Worm (Caenorhabditis elegans): Measurements from ENCODE around the gene str-46.

The str-46 gene

DNA sequence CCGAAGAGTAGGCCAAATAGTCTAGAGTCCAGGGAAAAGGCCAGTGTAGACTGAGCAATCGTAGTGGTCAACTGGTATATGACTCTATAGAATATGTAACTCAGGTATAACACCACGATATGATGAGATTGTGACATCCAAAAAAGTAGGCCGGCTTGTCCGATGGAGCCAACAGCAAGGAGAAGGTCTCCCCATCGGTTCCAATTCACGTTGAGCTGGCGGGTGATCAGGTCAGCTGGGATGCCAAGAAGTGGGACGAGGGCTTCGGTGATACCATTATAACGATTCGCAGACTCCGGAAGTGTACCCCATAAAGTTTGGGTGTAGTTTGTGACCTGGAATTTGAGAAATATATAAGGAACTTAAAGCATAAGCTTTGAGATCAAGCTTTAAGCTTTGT is 26.8 kb downstream of the str-46 start:
- TF ChIP-seq nhr-102 (tag; optimal IDR thresholded peaks at IDR 0.05) (peak; percentile 17), ceh-32 (tag; optimal IDR thresholded peaks at IDR 0.05; ENCODE audit: poor library complexity) (no peak), F44E2.7 (GFP tag; IDR thresholded peaks at IDR 0.05) (0 out of 2 replicates have a peak, but pooled peaks have one; percentile 18), unc-62 (GFP tag; optimal IDR thresholded peaks at IDR 0.05 in 1 of 2) (peak in 1 of 2 experiments; percentile 88), unc-62 (tag; optimal IDR thresholded peaks at IDR 0.05) (no peak)

DNA sequence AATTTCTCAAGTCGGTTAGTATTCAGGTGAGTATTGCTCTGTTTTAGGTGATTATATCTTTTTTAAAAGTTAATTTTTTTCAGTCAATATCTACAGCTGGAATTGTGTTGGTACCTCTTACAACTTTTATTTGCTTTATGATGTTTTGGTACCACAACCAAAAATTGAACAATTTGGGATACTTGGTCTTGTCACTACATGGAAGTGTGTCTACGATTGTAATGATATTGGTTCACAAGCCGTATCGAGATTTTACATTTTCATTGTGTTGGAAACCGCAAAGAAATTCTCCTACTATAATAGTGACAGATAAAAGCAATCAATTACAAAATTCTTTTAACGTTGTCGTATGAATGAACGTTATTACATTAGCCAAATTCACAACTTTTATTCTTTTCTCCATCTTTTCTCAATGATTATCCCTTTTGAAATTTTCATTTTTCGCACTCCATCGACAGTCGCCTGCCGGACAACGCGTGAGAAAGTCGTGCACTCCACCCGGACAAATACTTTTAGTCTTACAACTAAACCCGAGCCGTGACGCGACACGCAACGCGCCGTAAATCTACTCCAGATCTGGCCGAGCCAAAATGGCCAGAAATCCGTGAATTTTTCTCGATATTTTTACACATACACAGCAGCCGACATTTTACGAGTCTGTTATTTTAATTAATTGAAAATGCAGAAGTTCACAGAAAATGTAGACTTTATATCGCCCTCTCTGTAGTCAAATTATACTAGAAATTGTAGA is 27.8 kb downstream of the str-46 start:
- no peak for TF ChIP-seq lin-13 (GFP tag; optimal IDR thresholded peaks at IDR 0.05)
- no peak for TF ChIP-seq unc-39 (tag; optimal IDR thresholded peaks at IDR 0.05)
- TF ChIP-seq T26A8.4 (GFP tag; IDR thresholded peaks at IDR 0.05): peak; percentile 31; the same call in 1 of the 2 replicates
- TF ChIP-seq Y105C5A.15 (GFP tag; IDR thresholded peaks at IDR 0.05): no peak
- TF ChIP-seq R02D3.7 (tag; optimal IDR thresholded peaks at IDR 0.05): no peak
- TF ChIP-seq ceh-62 (tag; optimal IDR thresholded peaks at IDR 0.05): no peak
- no peak for TF ChIP-seq egl-27 (tag; optimal IDR thresholded peaks at IDR 0.05)
- TF ChIP-seq hlh-11 (tag; optimal IDR thresholded peaks at IDR 0.05): peak; percentile 30
- no peak for TF ChIP-seq ZK546.5 (tag; optimal IDR thresholded peaks at IDR 0.05)
- TF ChIP-seq aha-1 (tag): peak; percentile 95
- no peak; the same call in 1 of the 2 replicates for TF ChIP-seq zfp-3 (GFP tag; conservative IDR thresholded peaks at IDR 0.05)
- TF ChIP-seq ctbp-1 (GFP tag; IDR thresholded peaks at IDR 0.05): 0 out of 2 replicates have a peak, but pooled peaks have one; percentile 31
- no peak for TF ChIP-seq madf-9 (GFP tag; conservative IDR thresholded peaks at IDR 0.05)
- TF ChIP-seq dmd-8 (GFP tag; IDR thresholded peaks at IDR 0.05): peak; percentile 52; the same call in 1 of the 2 replicates
- TF ChIP-seq unc-130 (GFP tag; optimal IDR thresholded peaks at IDR 0.05): no peak
- TF ChIP-seq ceh-82 (tag; optimal IDR thresholded peaks at IDR 0.05): no peak
- TF ChIP-seq nhr-237 (tag; optimal IDR thresholded peaks at IDR 0.05): no peak
- TF ChIP-seq hmg-1.1 (GFP tag; IDR thresholded peaks at IDR 0.05): no peak
- TF ChIP-seq lin-38 (GFP tag; IDR thresholded peaks at IDR 0.05): peak; percentile 53
- peak; percentile 31 for TF ChIP-seq dmd-6 (GFP tag; IDR thresholded peaks at IDR 0.05)
- TF ChIP-seq lir-3 (tag; optimal IDR thresholded peaks at IDR 0.05): no peak
- TF ChIP-seq lin-39 (tag; optimal IDR thresholded peaks at IDR 0.05): no peak
- no peak for TF ChIP-seq mdl-1 (tag; optimal IDR thresholded peaks at IDR 0.05)
- TF ChIP-seq F26F4.8 (GFP tag; conservative IDR thresholded peaks at IDR 0.05): no peak
- TF ChIP-seq attf-4 (tag; optimal IDR thresholded peaks at IDR 0.05): no peak
- no peak for TF ChIP-seq nhr-48 (tag; optimal IDR thresholded peaks at IDR 0.05)
- no peak for TF ChIP-seq lsy-2 (tag; optimal IDR thresholded peaks at IDR 0.05)
- TF ChIP-seq fos-1 (tag; optimal IDR thresholded peaks at IDR 0.05): no peak
- TF ChIP-seq daf-12 (tag; optimal IDR thresholded peaks at IDR 0.05): no peak
- peak; percentile 42; the same call in 1 of the 2 replicates for TF ChIP-seq tra-1 (GFP tag; IDR thresholded peaks at IDR 0.05)
- peak; percentile 17 for TF ChIP-seq nhr-102 (tag; optimal IDR thresholded peaks at IDR 0.05)
- TF ChIP-seq vab-7 (GFP tag; IDR thresholded peaks at IDR 0.05): no peak
- TF ChIP-seq lim-7 (GFP tag; IDR thresholded peaks at IDR 0.05): no peak
- no peak for TF ChIP-seq Y48G9A.11 (GFP tag; IDR thresholded peaks at IDR 0.05)

DNA sequence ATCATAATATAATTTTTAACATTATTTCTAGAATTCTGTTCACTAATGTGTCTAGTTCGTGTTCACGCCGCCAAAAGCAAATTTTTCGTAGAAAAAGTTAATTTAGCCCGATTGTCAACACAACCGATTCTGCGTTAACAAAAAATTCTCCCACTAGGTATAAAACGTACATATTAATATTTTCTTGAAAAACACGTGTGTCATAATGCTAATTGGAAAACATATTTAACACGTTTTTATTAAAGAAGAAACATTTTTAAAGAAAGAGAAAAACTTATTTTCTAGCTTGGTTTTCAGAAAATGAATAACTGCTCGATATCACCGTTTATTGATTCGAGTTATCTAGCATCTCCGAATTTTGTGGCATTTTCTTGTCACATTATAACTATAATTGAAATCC is 29.6 kb downstream of the str-46 start, which contains the start of gene srh-243:
Gene srh-243, plus strand, starts transcription at position 301 of the 400 bp plus-strand sequence.
- TF ChIP-seq daf-19 (GFP tag; conservative IDR thresholded peaks at IDR 0.05) (no peak), D1046.2 (GFP tag; IDR thresholded peaks at IDR 0.05) (no peak), tag-97 (GFP tag; IDR thresholded peaks at IDR 0.05) (no peak), ama-1 (optimal IDR thresholded peaks at IDR 0.05) (no peak), zag-1 (tag; optimal IDR thresholded peaks at IDR 0.05) (no peak), ZK546.5 (tag; optimal IDR thresholded peaks at IDR 0.05) (no peak), unc-39 (tag; optimal IDR thresholded peaks at IDR 0.05) (no peak), F26F4.8 (GFP tag; conservative IDR thresholded peaks at IDR 0.05) (no peak), madf-5 (GFP tag; IDR thresholded peaks at IDR 0.05) (no peak), dpl-1 (GFP tag; optimal IDR thresholded peaks at IDR 0.05) (no peak), attf-4 (tag; optimal IDR thresholded peaks at IDR 0.05) (no peak), lsy-2 (tag; optimal IDR thresholded peaks at IDR 0.05) (no peak), nhr-48 (tag; optimal IDR thresholded peaks at IDR 0.05) (no peak), lin-29 (GFP tag; IDR thresholded peaks at IDR 0.05) (no peak)

Measured in whole organism, L4 larva.